Worm (Caenorhabditis elegans) whole organism, L3 larva: Measurements from ENCODE around the gene spds-1.

Experiments used
- R02D3.7 ChIP-seq: fragments of 150-350 bp; optimal IDR thresholded peaks from 2 replicates; lab custom pipeline; 2014; ENCODE audit warnings: missing biosample characterization, missing genetic modification characterization
- ZK546.5 ChIP-seq: sonication (generic microtip); optimal IDR thresholded peaks from 2 replicates; lab custom pipeline; 2017; ENCODE audit warnings: missing biosample characterization, missing genetic modification characterization
- ceh-16 ChIP-seq: sonication (generic microtip); optimal IDR thresholded peaks from 2 replicates; lab custom pipeline; 2017; ENCODE audit warnings: missing biosample characterization, missing genetic modification characterization
- ceh-28 ChIP-seq: fragments of 150-350 bp; optimal IDR thresholded peaks from 2 replicates; lab custom pipeline; 2014; ENCODE audit warnings: missing biosample characterization, missing genetic modification reagents, missing genetic modification characterization
- ceh-82 ChIP-seq: fragments of 150-350 bp; optimal IDR thresholded peaks from 2 replicates; lab custom pipeline; 2014; ENCODE audit warnings: missing biosample characterization, missing genetic modification characterization
- daf-12 ChIP-seq: fragments of 150-350 bp; optimal IDR thresholded peaks from 2 replicates; lab custom pipeline; 2014; ENCODE audit warnings: missing biosample characterization, missing genetic modification reagents, missing genetic modification characterization
- egl-27 ChIP-seq: sonication (generic microtip); optimal IDR thresholded peaks from 4 replicates; lab custom pipeline; 2017; ENCODE audit warnings: missing biosample characterization, missing genetic modification reagents, missing genetic modification characterization
- elt-2 ChIP-seq: sonication (generic microtip); optimal IDR thresholded peaks from 2 replicates; lab custom pipeline; 2016; ENCODE audit warnings: missing genetic modification reagents, mild to moderate bottlenecking, missing genetic modification characterization, missing compliant biosample characterization
- elt-3 ChIP-seq, 3 experiments: fragments of 150-350 bp in 1 of 3; sonication (generic microtip) in 2 of 3; optimal IDR thresholded peaks; 2 replicates in 2 of 3; 4 replicates in 1 of 3; lab custom pipeline; 2014 to 2017; ENCODE audit warnings: missing biosample characterization in 3 of 3, missing genetic modification characterization in 3 of 3
- eor-1 ChIP-seq, 2 experiments: fragments of 150-350 bp; optimal IDR thresholded peaks; 2 replicates each; lab custom pipeline; 2014 to 2018; ENCODE audit warnings: missing biosample characterization in 2 of 2, missing genetic modification characterization in 2 of 2
- fos-1 ChIP-seq: fragments of 150-350 bp; optimal IDR thresholded peaks from 2 replicates; lab custom pipeline; 2014; ENCODE audit warnings: missing biosample characterization, missing genetic modification characterization
- jun-1 ChIP-seq: fragments of 150-350 bp; optimal IDR thresholded peaks from 2 replicates; lab custom pipeline; 2014; ENCODE audit warnings: missing biosample characterization, missing genetic modification reagents, missing genetic modification characterization
- lin-15B ChIP-seq: fragments of 150-350 bp; optimal IDR thresholded peaks from 2 replicates; lab custom pipeline; 2014; ENCODE audit warnings: missing biosample characterization, missing genetic modification characterization
- lsy-12 ChIP-seq: sonication (generic microtip); optimal IDR thresholded peaks from 2 replicates; lab custom pipeline; 2016; ENCODE audit warnings: mild to moderate bottlenecking, missing genetic modification characterization, missing compliant biosample characterization
- mml-1 ChIP-seq: fragments of 150-350 bp; sonication (generic microtip); optimal IDR thresholded peaks from 3 replicates; lab custom pipeline; 2014; ENCODE audit warnings: missing biosample characterization, missing genetic modification characterization
- nfya-1 ChIP-seq: sonication (generic microtip); optimal IDR thresholded peaks from 2 replicates; lab custom pipeline; 2017; ENCODE audit warnings: missing genetic modification characterization, mild to moderate bottlenecking, missing compliant biosample characterization, antibody characterized with exemption, moderate library complexity; ENCODE audit not compliant: insufficient read depth
- nhr-11 ChIP-seq: fragments of 150-350 bp; optimal IDR thresholded peaks from 2 replicates; lab custom pipeline; 2014; ENCODE audit warnings: missing biosample characterization, missing genetic modification characterization
- nhr-12 ChIP-seq: fragments of 150-350 bp; optimal IDR thresholded peaks from 2 replicates; lab custom pipeline; 2014; ENCODE audit warnings: missing biosample characterization, missing genetic modification characterization
- nhr-23 ChIP-seq: fragments of 150-350 bp; optimal IDR thresholded peaks from 2 replicates; lab custom pipeline; 2014; ENCODE audit warnings: missing biosample characterization, missing genetic modification reagents, missing genetic modification characterization
- nhr-237 ChIP-seq: fragments of 150-350 bp; optimal IDR thresholded peaks from 2 replicates; lab custom pipeline; 2014; ENCODE audit warnings: missing biosample characterization, missing genetic modification characterization
- nhr-28 ChIP-seq: fragments of 150-350 bp; optimal IDR thresholded peaks from 2 replicates; lab custom pipeline; 2014; ENCODE audit warnings: missing biosample characterization, missing genetic modification characterization
- nhr-43 ChIP-seq: sonication (generic microtip); optimal IDR thresholded peaks from 2 replicates; lab custom pipeline; 2016; ENCODE audit warnings: mild to moderate bottlenecking, missing genetic modification characterization, missing compliant biosample characterization; ENCODE audit not compliant: poor library complexity, severe bottlenecking
- nhr-67 ChIP-seq: fragments of 150-350 bp; optimal IDR thresholded peaks from 2 replicates; lab custom pipeline; 2014; ENCODE audit warnings: missing biosample characterization, missing genetic modification characterization
- nhr-76 ChIP-seq: fragments of 150-350 bp; sonication (generic microtip); optimal IDR thresholded peaks from 5 replicates; lab custom pipeline; 2014; ENCODE audit warnings: missing biosample characterization, missing genetic modification characterization
- nhr-77 ChIP-seq: fragments of 150-350 bp; optimal IDR thresholded peaks from 2 replicates; lab custom pipeline; 2014; ENCODE audit warnings: missing biosample characterization, missing genetic modification characterization
- pha-4 ChIP-seq: fragments of 150-350 bp; optimal IDR thresholded peaks from 2 replicates; lab custom pipeline; 2014; ENCODE audit warnings: missing biosample characterization, missing genetic modification reagents, missing genetic modification characterization
- pqm-1 ChIP-seq: fragments of 150-350 bp; optimal IDR thresholded peaks from 2 replicates; lab custom pipeline; 2017; ENCODE audit warnings: missing biosample characterization, missing genetic modification characterization, inconsistent platforms
- sea-2 ChIP-seq: fragments of 150-350 bp; sonication (generic microtip); optimal IDR thresholded peaks from 4 replicates; lab custom pipeline; 2014; ENCODE audit warnings: missing biosample characterization, missing genetic modification reagents, missing genetic modification characterization
- skn-1 ChIP-seq: fragments of 150-350 bp; optimal IDR thresholded peaks from 2 replicates; lab custom pipeline; 2014; ENCODE audit warnings: missing biosample characterization, missing genetic modification characterization
- snpc-4 ChIP-seq: fragments of 150-350 bp; optimal IDR thresholded peaks from 2 replicates; lab custom pipeline; 2014; ENCODE audit warnings: missing biosample characterization, missing genetic modification characterization
- tbx-2 ChIP-seq: sonication (generic microtip); optimal IDR thresholded peaks from 2 replicates; lab custom pipeline; 2016; ENCODE audit warnings: mild to moderate bottlenecking, missing genetic modification characterization, missing compliant biosample characterization
- unc-62 ChIP-seq: fragments of 150-350 bp; sonication (generic microtip); optimal IDR thresholded peaks from 4 replicates; lab custom pipeline; 2014; ENCODE audit warnings: missing biosample characterization, missing genetic modification reagents, missing genetic modification characterization
- zag-1 ChIP-seq: fragments of 150-350 bp; optimal IDR thresholded peaks from 2 replicates; lab custom pipeline; 2014; ENCODE audit warnings: missing biosample characterization, missing genetic modification characterization
- ztf-4 ChIP-seq: fragments of 150-350 bp; optimal IDR thresholded peaks from 2 replicates; lab custom pipeline; 2014; ENCODE audit warnings: missing biosample characterization, missing genetic modification characterization

spds-1 gene

DNA sequence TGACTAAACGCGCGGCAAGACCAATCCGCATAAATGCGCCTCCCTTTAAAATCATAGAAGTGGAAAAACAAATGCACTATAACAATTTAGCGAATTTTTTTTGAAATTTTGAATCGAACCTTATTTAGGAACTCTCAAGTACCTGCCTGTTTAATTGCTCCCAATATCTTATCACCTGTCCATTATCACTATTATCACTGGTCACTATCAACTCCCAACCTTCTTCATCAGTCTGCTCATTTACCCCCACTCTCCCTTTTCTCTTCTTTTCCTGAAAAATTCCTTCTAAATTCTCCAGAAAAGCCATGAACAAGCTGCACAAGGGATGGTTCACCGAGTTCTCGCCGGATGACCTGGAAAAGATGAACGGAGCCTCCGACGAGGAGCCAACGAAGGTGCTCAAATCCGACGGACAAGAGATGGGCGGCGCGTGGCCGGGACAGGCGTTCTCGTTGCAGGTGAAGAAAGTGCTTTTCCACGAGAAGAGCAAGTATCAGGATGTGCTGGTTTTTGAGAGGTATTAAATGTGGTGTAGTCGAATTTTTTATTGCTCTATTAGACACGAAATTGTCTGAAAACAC lies at the start of gene spds-1:
Gene spds-1, plus strand, starts transcription at position 298 of the 581 bp plus-strand sequence.
- TF ChIP-seq pqm-1 (tag; lab: Kevin White, UChicago): peak; percentile 28
- no peak for TF ChIP-seq unc-62 (GFP tag; lab: Kevin White, UChicago)
- TF ChIP-seq elt-2 (tag; lab: Kevin White, UChicago): peak; percentile 59

DNA sequence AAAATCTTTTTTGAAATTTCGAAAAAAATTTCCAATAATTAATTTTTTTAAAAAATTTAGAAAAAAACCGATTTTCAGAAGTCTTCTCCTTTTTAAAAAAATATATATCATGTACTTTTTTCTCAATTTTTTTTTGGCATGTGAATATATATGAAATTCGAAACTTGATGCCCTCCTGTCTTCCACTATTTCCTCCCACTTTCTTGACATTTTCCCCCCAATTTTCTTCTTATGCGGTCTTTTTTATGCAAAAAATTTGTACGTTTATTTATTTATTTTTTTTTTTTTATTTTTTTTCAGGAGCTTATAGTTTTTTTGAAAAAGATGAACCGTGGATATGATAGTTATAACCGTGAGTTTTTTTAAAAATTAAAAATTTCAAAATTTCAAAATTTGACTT lies 46.2 kb upstream of the spds-1 start, which contains the start of gene cnp-2:
Gene cnp-2, plus strand, starts transcription at position 301 of the 400 bp plus-strand sequence.
- TF ChIP-seq tbx-2 (tag; lab: Kevin White, UChicago): no peak
- TF ChIP-seq nhr-76 (tag; lab: Kevin White, UChicago): no peak
- no peak for TF ChIP-seq mml-1 (tag; lab: Kevin White, UChicago)
- no peak for TF ChIP-seq egl-27
- no peak for TF ChIP-seq ZK546.5 (tag; lab: Kevin White, UChicago)
- TF ChIP-seq nhr-237: no peak
- TF ChIP-seq nhr-77 (tag; lab: Kevin White, UChicago): no peak
- no peak for TF ChIP-seq nhr-28
- TF ChIP-seq R02D3.7 (tag; lab: Kevin White, UChicago): no peak
- TF ChIP-seq nhr-12 (tag; lab: Kevin White, UChicago): no peak
- TF ChIP-seq sea-2 (GFP tag; lab: Kevin White, UChicago): no peak

DNA sequence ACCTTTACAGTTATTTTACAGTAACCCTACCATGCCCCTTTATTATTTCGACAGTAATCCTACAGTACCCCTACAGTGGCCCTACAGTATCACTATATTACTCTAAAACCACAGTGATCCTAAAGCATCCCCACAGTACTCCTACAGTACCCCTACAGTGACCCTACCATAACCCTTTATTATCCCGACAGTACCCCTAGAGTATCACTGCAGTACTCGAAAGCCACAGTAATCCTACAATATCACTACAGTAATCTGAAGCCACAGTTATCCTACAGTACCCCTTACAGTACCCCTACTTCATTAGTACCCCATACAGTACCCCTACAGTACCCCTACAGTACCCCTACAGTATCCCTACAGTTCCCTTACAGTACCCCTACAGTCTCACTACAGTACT lies 42.2 kb upstream of the spds-1 start:
- no peak for TF ChIP-seq ceh-28
- no peak for TF ChIP-seq nhr-11 (tag; lab: Kevin White, UChicago)
- TF ChIP-seq ceh-82 (tag; lab: Kevin White, UChicago): no peak
- TF ChIP-seq ztf-4 (tag; lab: Kevin White, UChicago): no peak
- no peak for TF ChIP-seq ceh-16
- TF ChIP-seq unc-62 (GFP tag; lab: Kevin White, UChicago): no peak
- no peak for TF ChIP-seq nhr-12 (tag; lab: Kevin White, UChicago)

DNA sequence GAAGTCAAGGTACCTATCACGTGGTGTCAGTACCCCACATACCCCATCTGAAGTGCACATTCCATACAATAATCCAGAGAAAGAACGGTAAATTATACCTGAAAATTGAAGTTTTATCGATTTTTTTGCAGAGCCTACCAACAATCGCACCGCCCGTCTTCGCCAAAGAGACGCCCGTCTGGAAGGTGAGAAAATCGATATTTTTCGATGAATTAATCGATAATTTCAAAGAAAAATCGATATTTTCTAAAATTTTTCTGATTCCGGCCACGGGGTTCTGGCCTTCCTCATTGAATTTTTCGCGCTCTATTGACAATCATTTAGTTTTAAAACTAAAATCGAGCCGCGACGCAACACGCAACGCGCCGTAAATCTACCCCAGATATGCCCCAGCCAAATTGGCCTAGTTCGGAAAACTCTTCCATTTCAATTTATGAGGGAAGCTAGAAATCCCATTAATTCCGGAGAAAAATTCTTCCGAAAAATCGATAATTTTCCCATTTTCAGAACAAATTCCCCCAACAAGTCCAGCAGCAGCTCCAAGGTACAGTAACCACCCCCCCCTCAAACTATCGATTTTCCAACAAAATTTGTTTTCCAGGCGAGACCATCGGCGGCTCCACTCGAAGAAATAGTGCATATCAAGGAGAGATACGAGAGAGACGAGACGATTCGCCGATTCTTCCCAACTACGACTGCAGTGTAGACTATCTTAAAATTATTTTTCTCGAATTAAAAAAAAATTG lies 40.1 kb upstream of the spds-1 start:
- no peak for TF ChIP-seq nhr-237
- TF ChIP-seq nhr-11 (tag; lab: Kevin White, UChicago): no peak
- no peak for TF ChIP-seq ceh-82 (tag; lab: Kevin White, UChicago)
- no peak for TF ChIP-seq fos-1 (tag; lab: Kevin White, UChicago)
- TF ChIP-seq zag-1 (tag; lab: Kevin White, UChicago): no peak
- no peak for TF ChIP-seq nhr-76 (tag; lab: Kevin White, UChicago)
- TF ChIP-seq ceh-28: peak; percentile 81

DNA sequence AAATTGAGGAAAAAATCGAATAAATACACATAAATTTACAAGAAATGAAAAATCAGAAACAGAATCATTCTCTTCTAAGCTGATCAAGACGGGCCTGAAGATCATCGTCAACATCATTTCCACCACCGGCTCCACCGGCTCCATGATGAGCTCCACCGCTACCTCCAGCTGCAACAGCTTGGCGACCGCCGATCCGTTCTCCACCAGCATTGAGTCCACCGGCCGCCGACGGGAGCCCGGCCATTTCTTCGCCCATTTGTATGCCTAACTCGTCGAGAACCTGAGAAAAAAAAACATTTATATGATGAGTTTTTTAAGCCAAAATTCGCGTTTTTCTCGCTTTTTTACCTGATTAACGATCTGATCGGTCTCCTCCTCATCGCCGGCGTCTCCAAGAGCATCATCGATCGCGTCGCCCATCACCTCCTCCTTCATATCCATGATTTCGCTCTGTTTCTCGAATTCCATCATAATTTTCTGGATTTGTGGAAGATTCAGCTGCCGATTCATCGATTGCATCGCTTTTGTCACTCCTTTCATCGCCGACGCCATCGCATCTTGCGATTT lies 39.4 kb upstream of the spds-1 start:
- TF ChIP-seq nhr-77 (tag; lab: Kevin White, UChicago) (no peak), elt-3 (tag; optimal IDR thresholded peaks at IDR 0.05; lab: Kevin White, UChicago) (no peak), nhr-43 (tag; lab: Kevin White, UChicago) (no peak), pha-4 (no peak), ZK546.5 (tag; lab: Kevin White, UChicago) (no peak), egl-27 (no peak)

DNA sequence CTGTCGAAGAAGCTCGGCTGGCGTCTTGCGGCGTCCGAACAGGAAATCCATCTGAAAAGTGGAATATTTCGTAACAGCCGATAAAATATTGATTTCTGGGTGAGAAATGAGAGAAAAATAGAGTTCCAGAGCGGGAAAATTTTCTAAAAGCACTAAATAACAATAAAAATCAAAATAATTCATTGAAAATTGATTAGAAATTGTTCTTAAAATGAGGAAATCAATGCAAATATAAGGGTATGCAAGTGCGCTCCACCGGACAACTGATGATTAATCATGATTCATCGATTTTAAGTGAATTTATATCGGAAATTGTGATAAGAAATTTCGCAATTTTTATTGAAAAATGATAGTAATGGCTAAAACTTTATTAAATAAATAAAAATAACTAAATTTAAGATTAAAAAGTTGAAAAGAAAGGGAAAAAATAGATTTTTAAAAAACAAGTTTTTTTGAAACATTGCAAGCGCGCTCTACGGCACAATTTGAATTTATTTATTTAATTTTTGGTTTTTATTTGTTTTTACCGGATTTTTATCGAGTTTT lies 38.5 kb upstream of the spds-1 start, which contains the start of the genes vps-2 and tiar-2:
Gene vps-2, minus strand, starts transcription at position 51 of the 546 bp plus-strand sequence.
Gene tiar-2, plus strand, starts transcription at position 520 of the 546 bp plus-strand sequence.
- no peak for TF ChIP-seq daf-12 (tag; lab: Kevin White, UChicago)
- peak; percentile 57 for TF ChIP-seq jun-1 (tag; lab: Kevin White, UChicago)
- peak; percentile 93 for TF ChIP-seq skn-1 (tag; lab: Kevin White, UChicago)
- TF ChIP-seq sea-2 (GFP tag; lab: Kevin White, UChicago): no peak
- TF ChIP-seq lin-15B: peak; percentile 85
- TF ChIP-seq zag-1 (tag; lab: Kevin White, UChicago): no peak
- peak; percentile 25 for TF ChIP-seq nhr-23 (tag; lab: Kevin White, UChicago)
- TF ChIP-seq snpc-4: peak; percentile 80
- TF ChIP-seq elt-2 (tag; lab: Kevin White, UChicago): peak; percentile 61
- peak; percentile 75 for TF ChIP-seq ceh-28
- TF ChIP-seq fos-1 (tag; lab: Kevin White, UChicago): peak; percentile 89
- TF ChIP-seq pha-4: peak; percentile 89
- TF ChIP-seq eor-1 (tag; optimal IDR thresholded peaks at IDR 0.05; lab: Kevin White, UChicago): peak in 1 of 2 experiments; percentile 60
- TF ChIP-seq elt-3 (tag; optimal IDR thresholded peaks at IDR 0.05; lab: Kevin White, UChicago): no peak
- TF ChIP-seq nfya-1 (tag; lab: Kevin White, UChicago): peak; percentile 23
- no peak for TF ChIP-seq lsy-12 (tag; lab: Kevin White, UChicago)
- TF ChIP-seq ceh-82 (tag; lab: Kevin White, UChicago): no peak
- TF ChIP-seq nhr-67: no peak
- TF ChIP-seq R02D3.7 (tag; lab: Kevin White, UChicago): peak; percentile 33
- no peak for TF ChIP-seq nhr-28
- TF ChIP-seq pqm-1 (tag; lab: Kevin White, UChicago): peak; percentile 98
- TF ChIP-seq, all 47 proteins: peak for 13
